Worm (Caenorhabditis elegans) whole organism, L4/young adult: ENCODE measurements around the gene F44E2.9.

Experiments
- dao-5 ChIP-seq: sonication (generic microtip); optimal IDR thresholded peaks from 2 replicates; lab custom pipeline; 2016; ENCODE audit warnings: missing genotype, missing genetic modification characterization, moderate library complexity, missing compliant biosample characterization
- him-1 ChIP-seq: sonication (generic microtip); optimal IDR thresholded peaks from 2 replicates; lab custom pipeline; 2016; ENCODE audit warnings: missing genotype, missing genetic modification reagents, missing genetic modification characterization, missing compliant biosample characterization

DNA sequence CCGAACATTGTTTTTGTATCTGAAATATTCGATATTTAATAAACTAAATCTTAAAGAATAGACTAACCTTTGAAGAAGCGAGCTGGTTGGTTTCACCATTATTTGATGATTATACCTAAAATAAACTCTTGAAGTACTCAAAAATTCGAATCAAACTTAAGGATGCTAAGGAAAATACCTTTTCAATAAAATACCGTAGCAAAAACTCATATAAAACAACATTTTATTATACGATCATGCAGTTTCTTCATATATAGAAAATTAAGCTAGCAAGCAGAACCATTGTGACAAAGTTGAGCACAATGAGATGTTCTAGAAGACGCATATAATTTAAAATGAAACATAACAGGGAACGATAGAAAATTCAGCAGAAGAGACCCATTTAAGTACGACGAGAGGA is 2.0 kb downstream of the F44E2.9 start, which contains the start of gene F44E2.7:
- no peak for TF ChIP-seq him-1 (tag; lab: Kevin White, UChicago)
- TF ChIP-seq dao-5 (tag; lab: Kevin White, UChicago), result no peak
